Fruit fly (Drosophila melanogaster) whole organism, embryonic: ENCODE measurements around the gene Ran-like.

Source experiments
- ATbp ChIP-seq: fragments of 200-800 bp; sonication (Bioruptor generic); optimal IDR thresholded peaks from 2 replicates; lab custom pipeline; 2017; ENCODE audit warnings: missing biosample characterization, mild to moderate bottlenecking, missing genetic modification characterization, missing genetic modification reagents
- B-H2 ChIP-seq: fragments of 200-800 bp; sonication (Bioruptor generic); optimal IDR thresholded peaks from 2 replicates; lab custom pipeline; 2018; ENCODE audit warnings: missing biosample characterization, mild to moderate bottlenecking, missing genetic modification characterization
- Bdp1 ChIP-seq: fragments of 200-800 bp; sonication (Bioruptor generic); optimal IDR thresholded peaks from 3 replicates; lab custom pipeline; 2016; ENCODE audit warnings: missing biosample characterization, missing genetic modification characterization
- CG1024 ChIP-seq: fragments of 200-800 bp; sonication (Bioruptor generic); IDR thresholded peaks from 2 replicates; pipeline ENCODE4 v1.3.6; 2022; ENCODE audit warnings: missing biosample characterization, missing genetic modification characterization
- CG10543 ChIP-seq: fragments of 200-800 bp; sonication (Bioruptor generic); optimal IDR thresholded peaks from 3 replicates; lab custom pipeline; 2017; ENCODE audit warnings: missing biosample characterization, mild to moderate bottlenecking, missing genetic modification characterization, moderate library complexity
- CG10979 ChIP-seq: fragments of 200-800 bp; sonication (Bioruptor generic); optimal IDR thresholded peaks from 2 replicates; lab custom pipeline; 2018; ENCODE audit warnings: missing biosample characterization, mild to moderate bottlenecking, missing genetic modification characterization, moderate library complexity
- CG11085 ChIP-seq: fragments of 200-800 bp; sonication (Bioruptor generic); IDR thresholded peaks from 2 replicates; pipeline ENCODE4 v1.3.6; 2022; ENCODE audit warnings: missing biosample characterization, missing genetic modification characterization
- CG11398 ChIP-seq: fragments of 200-800 bp; sonication (Bioruptor generic); optimal IDR thresholded peaks from 2 replicates; lab custom pipeline; 2016; ENCODE audit warnings: missing biosample characterization, missing genetic modification characterization
- CG11696 ChIP-seq: fragments of 200-800 bp; sonication (Bioruptor generic); IDR thresholded peaks from 2 replicates; pipeline ENCODE4 v1.3.6; 2022; ENCODE audit warnings: missing biosample characterization, missing genetic modification characterization
- CG13287 ChIP-seq: fragments of 200-800 bp; sonication (Bioruptor generic); IDR thresholded peaks from 2 replicates; pipeline ENCODE4 v1.3.6; 2022; ENCODE audit warnings: missing biosample characterization, missing genetic modification characterization; ENCODE audit not compliant: partially characterized antibody
- CG1647 ChIP-seq: fragments of 200-800 bp; sonication (Bioruptor generic); optimal IDR thresholded peaks from 3 replicates; lab custom pipeline; 2016; ENCODE audit warnings: missing biosample characterization, missing genetic modification characterization
- CG16779 ChIP-seq: fragments of 200-800 bp; sonication (Bioruptor generic); IDR thresholded peaks from 2 replicates; pipeline ENCODE4 v1.3.6; 2022; ENCODE audit warnings: missing biosample characterization, missing genetic modification characterization
- CG2202 ChIP-seq: fragments of 200-800 bp; sonication (Bioruptor generic); optimal IDR thresholded peaks from 2 replicates; lab custom pipeline; 2018; ENCODE audit warnings: missing biosample characterization, mild to moderate bottlenecking, missing genetic modification characterization
- CG2712 ChIP-seq: fragments of 200-800 bp; optimal IDR thresholded peaks from 3 replicates; lab custom pipeline; 2019; ENCODE audit warnings: missing biosample characterization, mild to moderate bottlenecking, missing genetic modification characterization, moderate library complexity
- CG2889 ChIP-seq: fragments of 200-800 bp; sonication (Bioruptor generic); IDR thresholded peaks from 3 replicates; pipeline ENCODE4 v1.3.6; 2022; ENCODE audit warnings: missing biosample characterization, missing genetic modification characterization
- CG30431 ChIP-seq: fragments of 200-800 bp; sonication (Bioruptor generic); optimal IDR thresholded peaks from 2 replicates; lab custom pipeline; 2017; ENCODE audit warnings: missing biosample characterization, missing genetic modification characterization
- CG31388 ChIP-seq: fragments of 200-800 bp; sonication (Bioruptor generic); optimal IDR thresholded peaks from 2 replicates; lab custom pipeline; 2016; ENCODE audit warnings: missing biosample characterization, missing genetic modification characterization
- CG3726 ChIP-seq: fragments of 200-800 bp; sonication (Bioruptor generic); IDR thresholded peaks from 3 replicates; pipeline ENCODE4, ENCODE4 v1.3.6; 2022; ENCODE audit warnings: missing biosample characterization, missing genetic modification characterization
- CG3995 ChIP-seq: fragments of 200-800 bp; sonication (Bioruptor generic); optimal IDR thresholded peaks from 3 replicates; lab custom pipeline; 2016; ENCODE audit warnings: missing biosample characterization, missing genetic modification characterization
- CG42726 ChIP-seq: fragments of 200-800 bp; sonication (Bioruptor generic); IDR thresholded peaks from 2 replicates; pipeline ENCODE4 v1.3.6; 2022; ENCODE audit warnings: missing biosample characterization, missing genetic modification characterization; ENCODE audit not compliant: partially characterized antibody
- CG4328 ChIP-seq: fragments of 200-800 bp; sonication (Bioruptor generic); optimal IDR thresholded peaks from 3 replicates; lab custom pipeline; 2017; ENCODE audit warnings: missing biosample characterization, missing genetic modification reagents, missing genetic modification characterization
- CG4360 ChIP-seq: fragments of 200-800 bp; sonication (Bioruptor generic); IDR thresholded peaks from 2 replicates; pipeline ENCODE4 v1.3.6; 2022; ENCODE audit warnings: missing biosample characterization, missing genetic modification characterization
- CG4424 ChIP-seq: fragments of 200-800 bp; sonication (Bioruptor generic); optimal IDR thresholded peaks from 3 replicates; lab custom pipeline; 2016; ENCODE audit warnings: missing biosample characterization, missing genetic modification characterization
- CG4707 ChIP-seq: fragments of 200-800 bp; sonication (Bioruptor generic); optimal IDR thresholded peaks from 2 replicates; lab custom pipeline; 2018; ENCODE audit warnings: missing biosample characterization, mild to moderate bottlenecking, missing genetic modification characterization, moderate library complexity
- CG6654 ChIP-seq: fragments of 200-800 bp; sonication (Bioruptor generic); optimal IDR thresholded peaks from 2 replicates; lab custom pipeline; 2017; ENCODE audit warnings: missing biosample characterization, mild to moderate bottlenecking, missing genetic modification characterization
- CG6683 ChIP-seq: fragments of 200-800 bp; sonication (Bioruptor generic); optimal IDR thresholded peaks from 2 replicates; lab custom pipeline; 2017; ENCODE audit warnings: missing biosample characterization, mild to moderate bottlenecking, missing genetic modification characterization, missing genetic modification reagents
- CG9437 ChIP-seq: fragments of 200-800 bp; sonication (Bioruptor generic); optimal IDR thresholded peaks from 2 replicates; lab custom pipeline; 2018; ENCODE audit warnings: missing biosample characterization, mild to moderate bottlenecking, missing genetic modification characterization
- CG9797 ChIP-seq: fragments of 200-800 bp; sonication (Bioruptor generic); optimal IDR thresholded peaks from 3 replicates; lab custom pipeline; 2018; ENCODE audit warnings: missing biosample characterization, mild to moderate bottlenecking, missing genetic modification characterization
- CrebB ChIP-seq: fragments of 200-800 bp; sonication (Bioruptor generic); optimal IDR thresholded peaks from 3 replicates; lab custom pipeline; 2018; ENCODE audit warnings: missing biosample characterization, mild to moderate bottlenecking, missing genetic modification characterization
- Dfd ChIP-seq, 2 experiments: fragments of >200 bp; optimal IDR thresholded peaks; 2 replicates each; lab custom pipeline; 2017; ENCODE audit warnings: missing biosample characterization in 2 of 2, missing genetic modification characterization in 2 of 2
- Doc3 ChIP-seq: fragments of 200-800 bp; sonication (Bioruptor generic); IDR thresholded peaks from 3 replicates; pipeline ENCODE4 v1.3.6; 2022; ENCODE audit warnings: missing biosample characterization, missing genetic modification characterization; ENCODE audit not compliant: partially characterized antibody
- E2f1 ChIP-seq: fragments of 200-800 bp; sonication (Bioruptor generic); IDR thresholded peaks from 2 replicates; pipeline ENCODE4 v1.3.6; 2022; ENCODE audit warnings: missing biosample characterization, missing genetic modification characterization
- Hey ChIP-seq: fragments of 200-800 bp; sonication (Bioruptor generic); optimal IDR thresholded peaks from 3 replicates; lab custom pipeline; 2018; ENCODE audit warnings: missing biosample characterization, mild to moderate bottlenecking, missing genetic modification characterization
- HmgD ChIP-seq: fragments of 200-800 bp; sonication (Bioruptor generic); optimal IDR thresholded peaks from 3 replicates; lab custom pipeline; 2016; ENCODE audit warnings: missing biosample characterization, missing genetic modification characterization
- Lhr ChIP-seq: fragments of 200-800 bp; sonication (Bioruptor generic); optimal IDR thresholded peaks from 3 replicates; lab custom pipeline; 2017; ENCODE audit warnings: mild to moderate bottlenecking, missing biosample characterization, missing genetic modification reagents, missing genetic modification characterization
- NFAT ChIP-seq: fragments of 200-800 bp; sonication (Bioruptor generic); IDR thresholded peaks from 2 replicates; pipeline ENCODE4 v1.3.6; 2022; ENCODE audit warnings: missing biosample characterization, missing genetic modification characterization
- Tbp ChIP-seq: fragments of >200 bp; optimal IDR thresholded peaks from 2 replicates; lab custom pipeline; 2018; ENCODE audit warnings: missing biosample characterization, missing genetic modification characterization
- Xrp1 ChIP-seq: fragments of 200-800 bp; sonication (Bioruptor generic); IDR thresholded peaks from 2 replicates; pipeline ENCODE4 v1.3.6; 2022; ENCODE audit warnings: missing biosample characterization, missing genetic modification characterization
- dmrt99B ChIP-seq: fragments of 200-800 bp; sonication (Bioruptor generic); optimal IDR thresholded peaks from 2 replicates; lab custom pipeline; 2018; ENCODE audit warnings: missing biosample characterization, mild to moderate bottlenecking, missing genetic modification characterization, moderate library complexity
- gce ChIP-seq: fragments of 200-800 bp; sonication (Bioruptor generic); IDR thresholded peaks from 3 replicates; pipeline ENCODE4 v1.3.6; 2022; ENCODE audit warnings: missing biosample characterization, missing genetic modification characterization
- gsb-n ChIP-seq: fragments of 200-800 bp; sonication (Bioruptor generic); optimal IDR thresholded peaks from 3 replicates; lab custom pipeline; 2018; ENCODE audit warnings: missing biosample characterization, mild to moderate bottlenecking, missing genetic modification characterization
- kay ChIP-seq: fragments of 200-800 bp; sonication (Bioruptor generic); optimal IDR thresholded peaks from 2 replicates; lab custom pipeline; 2016; ENCODE audit warnings: missing biosample characterization, missing genetic modification characterization
- org-1 ChIP-seq: fragments of 200-800 bp; sonication (Bioruptor generic); optimal IDR thresholded peaks from 2 replicates; lab custom pipeline; 2017; ENCODE audit warnings: missing biosample characterization, missing genetic modification characterization
- pzg ChIP-seq: fragments of 200-800 bp; sonication (Bioruptor generic); optimal IDR thresholded peaks from 3 replicates; lab custom pipeline; 2018; ENCODE audit warnings: missing biosample characterization, mild to moderate bottlenecking, missing genetic modification characterization, moderate library complexity
- sqz ChIP-seq: fragments of 200-800 bp; sonication (Bioruptor generic); optimal IDR thresholded peaks from 3 replicates; lab custom pipeline; 2018; ENCODE audit warnings: missing biosample characterization, mild to moderate bottlenecking, missing genetic modification characterization
- stc ChIP-seq: fragments of 200-800 bp; sonication (Bioruptor generic); IDR thresholded peaks from 2 replicates; pipeline ENCODE4 v1.3.6; 2022; ENCODE audit warnings: missing biosample characterization, missing genetic modification characterization
- tna ChIP-seq: fragments of 200-800 bp; sonication (Bioruptor generic); IDR thresholded peaks from 2 replicates; pipeline ENCODE4 v1.3.6; 2022; ENCODE audit warnings: missing biosample characterization, missing genetic modification characterization; ENCODE audit not compliant: partially characterized antibody
- trem ChIP-seq: fragments of 200-800 bp; optimal IDR thresholded peaks from 3 replicates; lab custom pipeline; 2019; ENCODE audit warnings: missing biosample characterization, mild to moderate bottlenecking, missing genetic modification characterization, moderate library complexity
- usp ChIP-seq: fragments of >200 bp; optimal IDR thresholded peaks from 2 replicates; lab custom pipeline; 2017; ENCODE audit warnings: missing biosample characterization, missing genetic modification characterization
- wor ChIP-seq: fragments of 200-800 bp; sonication (Bioruptor generic); IDR thresholded peaks from 2 replicates; pipeline ENCODE4 v1.3.6; 2022; ENCODE audit warnings: missing biosample characterization, missing genetic modification characterization

Gene Ran-like

dm6 chr3L:15493886-15494598 is 8.8 kb upstream of the Ran-like start (continued):
- peak; percentile 21; the same call in 1 of the 2 replicates for TF ChIP-seq CG13287 (GFP tag; lab: Robert Waterston, UW)
- no peak for TF ChIP-seq CG30431
- peak; percentile 25 for TF ChIP-seq CG2712
- TF ChIP-seq Tbp (GFP tag; lab: Kevin White, UChicago): no peak
- no peak for TF ChIP-seq CG4707 (GFP tag; lab: Kevin White, UChicago)
- TF ChIP-seq sqz (GFP tag; lab: Kevin White, UChicago): no peak
- no peak for TF ChIP-seq CG10979 (tag; lab: Kevin White, UChicago)
- TF ChIP-seq CG11085 (GFP tag; lab: Robert Waterston, UW): no peak
- no peak for TF ChIP-seq pzg
- TF ChIP-seq CG3726: no peak
- no peak for TF ChIP-seq usp (GFP tag; lab: Kevin White, UChicago)
- no peak for TF ChIP-seq CG4328 (GFP tag; lab: Kevin White, UChicago)
- TF ChIP-seq CG11398 (GFP tag; lab: Kevin White, UChicago): no peak
- 0 out of 2 replicates have a peak, but pooled peaks have one; percentile 11 for TF ChIP-seq Xrp1 (GFP tag; lab: Robert Waterston, UW)
- TF ChIP-seq CG31388 (GFP tag; lab: Kevin White, UChicago): no peak
- peak; percentile 16 for TF ChIP-seq CG6654 (GFP tag; lab: Kevin White, UChicago)
- no peak for TF ChIP-seq B-H2 (GFP tag; lab: Kevin White, UChicago)
- TF ChIP-seq tna (GFP tag; lab: Robert Waterston, UW): no peak
- TF ChIP-seq dmrt99B (tag; lab: Kevin White, UChicago): peak; percentile 73
- TF ChIP-seq Hey (tag; lab: Kevin White, UChicago): no peak
- no peak for TF ChIP-seq CG16779 (GFP tag; lab: Robert Waterston, UW)
- TF ChIP-seq CG6683 (GFP tag; lab: Kevin White, UChicago): no peak
- peak; percentile 77 for TF ChIP-seq CG11696 (GFP tag; lab: Robert Waterston, UW)
- TF ChIP-seq gsb-n (tag; lab: Kevin White, UChicago): no peak
- TF ChIP-seq CG9797 (GFP tag; lab: Kevin White, UChicago): no peak
- no peak for TF ChIP-seq wor
- no peak for TF ChIP-seq org-1 (GFP tag; lab: Kevin White, UChicago)
- no peak for TF ChIP-seq CG1647
- TF ChIP-seq CG2889 (GFP tag; lab: Robert Waterston, UW): no peak
- no peak for TF ChIP-seq NFAT (GFP tag; lab: Robert Waterston, UW)
- TF ChIP-seq CG1024 (GFP tag; lab: Robert Waterston, UW): no peak
- no peak for TF ChIP-seq CrebB (tag; lab: Kevin White, UChicago)
- TF ChIP-seq Lhr: no peak
- TF ChIP-seq CG2202: no peak
- TF ChIP-seq CG3995 (GFP tag; lab: Kevin White, UChicago): no peak
- no peak for TF ChIP-seq HmgD (GFP tag; lab: Kevin White, UChicago)
- TF ChIP-seq CG42726: no peak
- peak; percentile 29 for TF ChIP-seq CG4424 (GFP tag; lab: Kevin White, UChicago)
- no peak for TF ChIP-seq gce
- no peak for TF ChIP-seq Bdp1 (GFP tag; lab: Kevin White, UChicago)
- no peak for TF ChIP-seq Doc3 (GFP tag; lab: Robert Waterston, UW)
- no peak for TF ChIP-seq kay
- TF ChIP-seq stc (GFP tag; lab: Robert Waterston, UW): no peak; the same call in none of the 2 replicates
- no peak for TF ChIP-seq CG10543 (GFP tag; lab: Kevin White, UChicago)
- TF ChIP-seq trem (tag; lab: Kevin White, UChicago): no peak
- TF ChIP-seq ATbp: peak; percentile 40
- no peak for TF ChIP-seq Dfd (GFP tag; optimal IDR thresholded peaks at IDR 0.05; lab: Kevin White, UChicago)
- peak; percentile 34; the same call in 1 of the 2 replicates for TF ChIP-seq E2f1
- TF ChIP-seq CG9437 (GFP tag; lab: Kevin White, UChicago): no peak
- no peak for TF ChIP-seq CG4360 (GFP tag; lab: Robert Waterston, UW)
